Worm (Caenorhabditis elegans) whole organism, young adult: Measurements from ENCODE around the gene col-90.

Experiments
- B0336.3 ChIP-seq: fragments of 200-800 bp; sonication (Bioruptor generic); IDR thresholded peaks from 2 replicates; pipeline ENCODE4 v1.3.6; 2022; ENCODE audit warnings: missing genetic modification characterization, missing compliant biosample characterization
- F10E7.11 ChIP-seq: sonication (generic microtip); optimal IDR thresholded peaks from 2 replicates; lab custom pipeline; 2017; ENCODE audit warnings: mild to moderate bottlenecking, missing genetic modification characterization, moderate library complexity, missing compliant biosample characterization
- F23B12.7 ChIP-seq: sonication (generic microtip); optimal IDR thresholded peaks from 2 replicates; lab custom pipeline; 2017; ENCODE audit warnings: missing genetic modification characterization, mild to moderate bottlenecking, missing compliant biosample characterization, antibody characterized with exemption, moderate library complexity; ENCODE audit not compliant: insufficient read depth
- F52B5.7 ChIP-seq: sonication (generic microtip); optimal IDR thresholded peaks from 2 replicates; lab custom pipeline; 2016; ENCODE audit warnings: mild to moderate bottlenecking, missing genetic modification characterization, missing compliant biosample characterization
- ZK185.1 ChIP-seq: sonication (generic microtip); optimal IDR thresholded peaks from 2 replicates; lab custom pipeline; 2016; ENCODE audit warnings: mild to moderate bottlenecking, missing genetic modification characterization, missing compliant biosample characterization; ENCODE audit not compliant: poor library complexity, severe bottlenecking
- attf-3 ChIP-seq: fragments of 200-800 bp; sonication (Bioruptor generic); conservative IDR thresholded peaks from 2 replicates; pipeline ENCODE4 v1.3.6; 2022; ENCODE audit warnings: missing genetic modification reagents, missing genetic modification characterization, missing compliant biosample characterization
- attf-5 ChIP-seq: fragments of 200-800 bp; sonication (Bioruptor generic); optimal IDR thresholded peaks from 2 replicates; lab custom pipeline; 2018; ENCODE audit warnings: mild to moderate bottlenecking, missing genetic modification characterization, missing compliant biosample characterization
- attf-6 ChIP-seq: fragments of 200-800 bp; sonication (Bioruptor generic); IDR thresholded peaks from 2 replicates; pipeline ENCODE4 v1.3.6; 2022; ENCODE audit warnings: missing genetic modification reagents, missing genetic modification characterization, missing compliant biosample characterization
- bed-1 ChIP-seq: fragments of 200-800 bp; sonication (Bioruptor generic); IDR thresholded peaks from 2 replicates; pipeline ENCODE4 v1.3.6; 2022; ENCODE audit warnings: missing genetic modification reagents, missing genetic modification characterization, missing compliant biosample characterization
- bed-2 ChIP-seq: fragments of 200-800 bp; sonication (Bioruptor generic); IDR thresholded peaks from 2 replicates; pipeline ENCODE4 v1.3.6; 2022; ENCODE audit warnings: missing genetic modification reagents, missing genetic modification characterization, missing compliant biosample characterization
- cebp-1 ChIP-seq, 2 experiments: fragments of 200-800 bp in 1 of 2; sonication (Bioruptor generic) in 1 of 2; sonication (generic microtip) in 1 of 2; IDR thresholded peaks in 1 of 2; optimal IDR thresholded peaks in 1 of 2; 2 replicates each; pipeline versions ENCODE4 v1.3.6 to Lab custom; 2017 to 2022; ENCODE audit warnings: missing compliant biosample characterization in 2 of 2, missing genetic modification characterization in 2 of 2, mild to moderate bottlenecking in 1 of 2, missing genetic modification reagents in 1 of 2, moderate library complexity in 1 of 2
- chd-7 ChIP-seq: sonication (generic microtip); optimal IDR thresholded peaks from 2 replicates; lab custom pipeline; 2016; ENCODE audit warnings: mild to moderate bottlenecking, missing genetic modification characterization, moderate library complexity, missing compliant biosample characterization
- efl-1 ChIP-seq: fragments of 150-350 bp; optimal IDR thresholded peaks from 2 replicates; lab custom pipeline; 2014; ENCODE audit warnings: missing biosample characterization, missing genetic modification reagents, missing genetic modification characterization
- ets-4 ChIP-seq: fragments of 200-800 bp; sonication (Bioruptor generic); optimal IDR thresholded peaks from 2 replicates; lab custom pipeline; 2018; ENCODE audit warnings: mild to moderate bottlenecking, missing genetic modification characterization, missing compliant biosample characterization
- him-1 ChIP-seq: sonication (generic microtip); optimal IDR thresholded peaks from 2 replicates; lab custom pipeline; 2016; ENCODE audit warnings: missing genotype, missing genetic modification reagents, missing genetic modification characterization, missing compliant biosample characterization
- hmg-1.2 ChIP-seq: fragments of 200-800 bp; sonication (Bioruptor generic); IDR thresholded peaks from 2 replicates; pipeline ENCODE4 v1.3.6; 2022; ENCODE audit warnings: missing genetic modification reagents, missing genetic modification characterization, missing compliant biosample characterization
- hrde-1 ChIP-seq: sonication (generic microtip); optimal IDR thresholded peaks from 2 replicates; lab custom pipeline; 2016; ENCODE audit warnings: missing genetic modification characterization, mild to moderate bottlenecking, missing compliant biosample characterization, moderate library complexity, missing genotype, missing genetic modification reagents, borderline replicate concordance
- lin-40 ChIP-seq: sonication (generic microtip); optimal IDR thresholded peaks from 2 replicates; lab custom pipeline; 2016; ENCODE audit warnings: missing genetic modification characterization, mild to moderate bottlenecking, missing compliant biosample characterization, missing genotype, missing genetic modification reagents
- lsy-27 ChIP-seq: sonication (generic microtip); optimal IDR thresholded peaks from 2 replicates; lab custom pipeline; 2017; ENCODE audit warnings: missing genetic modification characterization, mild to moderate bottlenecking, missing compliant biosample characterization, antibody characterized with exemption, missing genotype, borderline replicate concordance; ENCODE audit not compliant: insufficient read depth
- madf-10 ChIP-seq: sonication (generic microtip); optimal IDR thresholded peaks from 2 replicates; lab custom pipeline; 2016; ENCODE audit warnings: mild to moderate bottlenecking, missing genetic modification characterization, missing compliant biosample characterization
- mxl-1 ChIP-seq: sonication (generic microtip); optimal IDR thresholded peaks from 2 replicates; lab custom pipeline; 2016; ENCODE audit warnings: missing genetic modification characterization, missing compliant biosample characterization
- nfya-2 ChIP-seq: fragments of 200-800 bp; sonication (Bioruptor generic); IDR thresholded peaks from 2 replicates; pipeline ENCODE4 v1.3.6; 2022; ENCODE audit warnings: missing genetic modification reagents, missing genetic modification characterization, missing compliant biosample characterization
- nhr-120 ChIP-seq: fragments of 200-800 bp; sonication (Bioruptor generic); IDR thresholded peaks from 2 replicates; pipeline ENCODE4 v1.3.6; 2022; ENCODE audit warnings: missing genetic modification characterization, missing compliant biosample characterization
- nhr-179 ChIP-seq: sonication (generic microtip); optimal IDR thresholded peaks from 2 replicates; lab custom pipeline; 2016; ENCODE audit warnings: mild to moderate bottlenecking, missing genetic modification characterization, missing compliant biosample characterization
- nhr-80 ChIP-seq: sonication (generic microtip); optimal IDR thresholded peaks from 2 replicates; lab custom pipeline; 2016; ENCODE audit warnings: missing genetic modification characterization, missing compliant biosample characterization
- rcor-1 ChIP-seq: fragments of 200-800 bp; sonication (Bioruptor generic); IDR thresholded peaks from 2 replicates; pipeline ENCODE4 v1.3.6; 2022; ENCODE audit warnings: missing genetic modification reagents, missing genetic modification characterization, missing compliant biosample characterization
- rpc-1 ChIP-seq, 2 experiments: fragments of 150-350 bp in 1 of 2; sonication (generic microtip) in 1 of 2; optimal IDR thresholded peaks; 2 replicates each; lab custom pipeline; 2014 to 2018; ENCODE audit warnings: missing biosample characterization in 1 of 2, missing genetic modification characterization in 1 of 2, missing genetic modification reagents in 1 of 2, missing genotype in 1 of 2
- sdz-38 ChIP-seq: sonication (generic microtip); optimal IDR thresholded peaks from 2 replicates; lab custom pipeline; 2016; ENCODE audit warnings: missing genotype, missing genetic modification characterization, missing compliant biosample characterization
- snpc-1.1 ChIP-seq: sonication (generic microtip); optimal IDR thresholded peaks from 2 replicates; lab custom pipeline; 2017; ENCODE audit warnings: missing genetic modification characterization, mild to moderate bottlenecking, missing compliant biosample characterization, antibody characterized with exemption, moderate library complexity, missing genotype, missing genetic modification reagents; ENCODE audit not compliant: insufficient read depth
- snpc-1.3 ChIP-seq: sonication (generic microtip); optimal IDR thresholded peaks from 2 replicates; lab custom pipeline; 2017; ENCODE audit warnings: missing genetic modification characterization, mild to moderate bottlenecking, missing compliant biosample characterization, antibody characterized with exemption, moderate library complexity, missing genotype, missing genetic modification reagents; ENCODE audit not compliant: insufficient read depth
- tlf-1 ChIP-seq: fragments of 200-800 bp; sonication (Bioruptor generic); optimal IDR thresholded peaks from 2 replicates; lab custom pipeline; 2018; ENCODE audit warnings: mild to moderate bottlenecking, missing genetic modification characterization, missing compliant biosample characterization
- unc-130 ChIP-seq: sonication (generic microtip); optimal IDR thresholded peaks from 2 replicates; lab custom pipeline; 2016; ENCODE audit warnings: missing genetic modification reagents, missing genetic modification characterization, missing compliant biosample characterization
- xnd-1 ChIP-seq: sonication (generic microtip); optimal IDR thresholded peaks from 2 replicates; lab custom pipeline; 2016; ENCODE audit warnings: missing genotype, missing genetic modification reagents, missing genetic modification characterization, missing compliant biosample characterization

The col-90 gene

ce11 chrIII:7948802-7949201 is at the start of gene col-90:
col-90 (plus strand) TSS chrIII:7948838.
- TF ChIP-seq chd-7 (tag; lab: Kevin White, UChicago) (no peak), bed-1 (no peak), hmg-1.2 (no peak)

- TF ChIP-seq attf-3 (GFP tag; lab: Robert Waterston, UW) (no peak), B0336.3 (no peak), nhr-120 (no peak), hrde-1 (tag; lab: Kevin White, UChicago) (no peak), him-1 (no peak), madf-10 (no peak), F23B12.7 (no peak), rpc-1 (optimal IDR thresholded peaks at IDR 0.05; lab: Kevin White, UChicago) (no peak), rpc-1 (tag; optimal IDR thresholded peaks at IDR 0.05; lab: Kevin White, UChicago) (no peak), nfya-2 (GFP tag; lab: Robert Waterston, UW) (no peak)
Observed at ce11 chrIII:7900733-7901132, 47.9 kb upstream of the col-90 start, which contains the start of gene best-24. best-24 (plus strand) TSS chrIII:7901033.

ce11 chrIII:7903427-7903826 is 45.2 kb upstream of the col-90 start:
- TF ChIP-seq lsy-27 (tag; lab: Kevin White, UChicago) (no peak), xnd-1 (no peak), efl-1 (GFP tag; lab: Kevin White, UChicago) (no peak), snpc-1.1 (no peak), unc-130 (GFP tag; lab: Kevin White, UChicago) (no peak), nhr-120 (no peak), lin-40 (tag; lab: Kevin White, UChicago) (no peak)

DNA sequence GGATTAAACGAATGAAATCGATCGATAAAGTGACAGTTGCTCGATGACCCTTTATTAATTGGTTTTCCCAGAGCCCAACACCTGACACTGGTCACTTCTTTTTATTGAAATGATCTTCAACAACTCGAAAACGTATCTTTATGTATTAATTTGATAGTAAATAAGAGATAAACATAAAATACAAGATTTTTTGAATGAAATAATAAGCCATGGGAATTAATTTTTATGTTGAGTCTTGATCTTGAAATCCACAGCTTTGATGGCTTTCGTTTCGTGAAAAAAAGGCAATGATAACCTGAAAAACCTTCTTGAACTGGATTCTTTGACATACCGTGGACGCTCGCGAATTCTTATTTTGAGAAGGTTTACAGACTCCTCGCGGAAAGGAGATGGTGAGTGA is 41.1 kb upstream of the col-90 start, which contains the start of gene pcp-5:
Gene pcp-5 (minus strand): TSS at position 101 of the 400 bp plus-strand sequence.
- TF ChIP-seq attf-6, result no peak
- TF ChIP-seq ZK185.1, result no peak
- TF ChIP-seq attf-3 (GFP tag; lab: Robert Waterston, UW), result no peak
- TF ChIP-seq sdz-38 (tag; lab: Kevin White, UChicago), result no peak
- TF ChIP-seq rcor-1, result no peak

DNA sequence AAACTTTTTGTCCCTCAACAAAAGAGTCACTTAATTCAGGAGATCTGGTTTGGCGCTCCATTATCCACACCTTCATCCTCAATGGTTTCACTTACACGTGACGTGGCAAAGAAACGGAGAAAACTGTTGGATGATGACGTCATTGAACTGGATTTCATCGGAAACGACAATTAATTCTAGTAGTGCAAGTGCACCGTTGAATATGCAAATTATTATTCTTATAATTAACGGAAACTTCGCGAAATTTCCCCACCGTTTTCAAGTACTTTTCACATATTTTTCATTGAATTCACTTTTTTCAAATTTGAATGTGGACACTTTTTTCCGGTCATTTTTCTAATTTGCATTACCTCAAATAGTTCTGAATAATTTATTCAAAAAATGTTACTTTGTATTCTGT is 39.4 kb upstream of the col-90 start, which contains the start of gene ZK688.1:
Gene ZK688.1 (plus strand): TSS at position 301 of the 400 bp plus-strand sequence.
- no peak for TF ChIP-seq F10E7.11 (tag; lab: Kevin White, UChicago)
- no peak for TF ChIP-seq cebp-1 (GFP tag; IDR thresholded peaks at IDR 0.05; lab: Robert Waterston, UW)
- TF ChIP-seq cebp-1 (tag; optimal IDR thresholded peaks at IDR 0.05; lab: Kevin White, UChicago), result no peak
- no peak for TF ChIP-seq mxl-1 (tag; lab: Kevin White, UChicago)
- TF ChIP-seq efl-1 (GFP tag; lab: Kevin White, UChicago), result no peak
- TF ChIP-seq snpc-1.3 (tag; lab: Kevin White, UChicago), result no peak
- no peak for TF ChIP-seq bed-2 (GFP tag; lab: Robert Waterston, UW)
- TF ChIP-seq nhr-179 (tag; lab: Kevin White, UChicago), result no peak
- TF ChIP-seq, all 124 proteins: peak for 0

DNA sequence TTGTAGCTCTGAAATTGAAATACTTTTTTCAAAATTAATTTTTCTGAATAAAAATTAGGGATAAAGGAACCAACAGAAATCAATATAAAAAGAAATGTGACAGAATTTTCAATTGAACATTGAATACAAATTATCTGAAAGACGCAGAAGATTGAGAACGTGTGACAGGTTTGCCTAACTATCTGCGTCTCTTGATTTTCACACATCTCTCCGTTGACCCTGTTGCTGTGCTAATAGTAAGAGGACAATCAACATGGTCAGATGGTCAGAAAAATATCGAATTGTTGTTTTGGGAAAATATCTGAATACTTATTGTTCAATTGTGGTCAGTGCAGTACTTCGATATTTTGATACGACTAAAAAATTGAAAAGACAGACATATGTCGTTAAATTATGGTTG is 37.0 kb upstream of the col-90 start, which contains the start of gene ZK688.7:
Gene ZK688.7 (minus strand): TSS at position 14 of the 400 bp plus-strand sequence.
- TF ChIP-seq attf-5 (GFP tag; lab: Kevin White, UChicago), result peak; percentile 68
- TF ChIP-seq tlf-1 (GFP tag; lab: Kevin White, UChicago), result no peak
- TF ChIP-seq F52B5.7 (tag; lab: Kevin White, UChicago), result no peak
- TF ChIP-seq nhr-80 (tag; lab: Kevin White, UChicago), result peak; percentile 25
- peak; percentile 85 for TF ChIP-seq hmg-1.2
- no peak for TF ChIP-seq ets-4 (GFP tag; lab: Kevin White, UChicago)
